Fruit fly (Drosophila melanogaster): ENCODE results near the gene eIF3f1.

The eIF3f1 gene

dm6 chr3R:4746189-4746771 lies 32.3 kb upstream of the eIF3f1 start (continued):
- TF ChIP-seq zen (tag; optimal IDR thresholded peaks at IDR 0.05) (no peak), Awh (GFP tag; IDR thresholded peaks at IDR 0.05) (no peak), CG17385 (GFP tag; optimal IDR thresholded peaks at IDR 0.05) (peak; percentile 14), Hr39 (optimal IDR thresholded peaks at IDR 0.05) (no peak), mld (GFP tag; IDR thresholded peaks at IDR 0.05; ENCODE audit: partially characterized antibody) (no peak), scrt (GFP tag; optimal IDR thresholded peaks at IDR 0.05) (no peak), slp2 (GFP tag; optimal IDR thresholded peaks at IDR 0.05) (no peak), HLH4C (GFP tag; IDR thresholded peaks at IDR 0.05; ENCODE audit: partially characterized antibody) (no peak), gro (GFP tag; optimal IDR thresholded peaks at IDR 0.05) (no peak), ato (GFP tag; IDR thresholded peaks at IDR 0.05; ENCODE audit: partially characterized antibody) (0 out of 2 replicates have a peak, but pooled peaks have one; percentile 22), CG6813 (GFP tag; optimal IDR thresholded peaks at IDR 0.05) (no peak), NC2α (GFP tag; optimal IDR thresholded peaks at IDR 0.05) (no peak), CG8290 (GFP tag; optimal IDR thresholded peaks at IDR 0.05) (no peak), CG8290 (tag; optimal IDR thresholded peaks at IDR 0.05) (peak in 1 of 2 experiments; percentile 25), Fer1 (GFP tag; optimal IDR thresholded peaks at IDR 0.05) (peak; percentile 11), pho (GFP tag; optimal IDR thresholded peaks at IDR 0.05) (no peak), crc (GFP tag; optimal IDR thresholded peaks at IDR 0.05) (no peak), NK7.1 (GFP tag; optimal IDR thresholded peaks at IDR 0.05) (no peak), crp (GFP tag; optimal IDR thresholded peaks at IDR 0.05) (peak in 1 of 2 experiments; percentile 20), bsh (GFP tag; optimal IDR thresholded peaks at IDR 0.05) (no peak), CG10565 (GFP tag; optimal IDR thresholded peaks at IDR 0.05) (no peak), Hmx (GFP tag; optimal IDR thresholded peaks at IDR 0.05) (no peak), CG4854 (GFP tag; optimal IDR thresholded peaks at IDR 0.05) (no peak), unpg (GFP tag; optimal IDR thresholded peaks at IDR 0.05) (no peak), Pdp1 (GFP tag; optimal IDR thresholded peaks at IDR 0.05) (peak in 1 of 2 experiments; percentile 90), sob (GFP tag; IDR thresholded peaks at IDR 0.05) (no peak), GATAe (GFP tag; conservative IDR thresholded peaks at IDR 0.05) (no peak), Dll (GFP tag; IDR thresholded peaks at IDR 0.05; ENCODE audit: partially characterized antibody) (no peak), CG3995 (GFP tag; optimal IDR thresholded peaks at IDR 0.05) (no peak), MTF-1 (GFP tag; optimal IDR thresholded peaks at IDR 0.05; ENCODE audit: borderline replicate concordance) (no peak), CG14965 (GFP tag; optimal IDR thresholded peaks at IDR 0.05; ENCODE audit: borderline replicate concordance) (no peak), CrebB (tag; optimal IDR thresholded peaks at IDR 0.05) (peak; percentile 58), Taf1 (GFP tag; IDR thresholded peaks at IDR 0.05) (no peak), CG2889 (GFP tag; IDR thresholded peaks at IDR 0.05) (no peak), CG2199 (GFP tag; IDR thresholded peaks at IDR 0.05) (no peak), fru (optimal IDR thresholded peaks at IDR 0.05) (no peak), CG16815 (GFP tag; optimal IDR thresholded peaks at IDR 0.05) (no peak), Nf-YC (tag; optimal IDR thresholded peaks at IDR 0.05) (no peak), CG14667 (GFP tag; IDR thresholded peaks at IDR 0.05) (no peak), CG32767 (GFP tag; IDR thresholded peaks at IDR 0.05) (no peak), Rx (GFP tag; IDR thresholded peaks at IDR 0.05) (no peak), CG15073 (GFP tag; optimal IDR thresholded peaks at IDR 0.05) (no peak), da (GFP tag; optimal IDR thresholded peaks at IDR 0.05) (no peak), Stat92E (GFP tag; optimal IDR thresholded peaks at IDR 0.05) (no peak), CG10267 (tag; optimal IDR thresholded peaks at IDR 0.05) (no peak), CG15601 (tag; optimal IDR thresholded peaks at IDR 0.05) (peak; percentile 30), BEAF-32 (GFP tag; optimal IDR thresholded peaks at IDR 0.05) (no peak), Hr51 (GFP tag; optimal IDR thresholded peaks at IDR 0.05) (no peak), sens (GFP tag) (peak; percentile 60), CG17359 (tag; optimal IDR thresholded peaks at IDR 0.05) (no peak)

Data from whole organism, embryonic.